Worm (Caenorhabditis elegans) whole organism, mixed stage, embryonic: ENCODE measurements around the gene T13A10.2.

ENCODE experiments used
- blmp-1 ChIP-seq: fragments of 150-350 bp; optimal IDR thresholded peaks from 2 replicates; lab custom pipeline; 2014; ENCODE audit warnings: missing biosample characterization, missing genetic modification characterization
- ceh-39 ChIP-seq: fragments of 150-350 bp; optimal IDR thresholded peaks from 2 replicates; lab custom pipeline; 2014; ENCODE audit warnings: missing biosample characterization, missing genetic modification characterization
- elt-1 ChIP-seq: sonication (generic microtip); optimal IDR thresholded peaks from 2 replicates; lab custom pipeline; 2017; ENCODE audit warnings: missing genetic modification characterization, mild to moderate bottlenecking, missing compliant biosample characterization, antibody characterized with exemption, moderate library complexity, borderline replicate concordance; ENCODE audit not compliant: insufficient read depth
- flh-1 ChIP-seq: fragments of 200-800 bp; sonication (Bioruptor generic); optimal IDR thresholded peaks from 2 replicates; lab custom pipeline; 2018; ENCODE audit warnings: mild to moderate bottlenecking, missing genetic modification characterization, moderate library complexity, missing compliant biosample characterization
- hlh-1 ChIP-seq: fragments of 150-350 bp; optimal IDR thresholded peaks from 2 replicates; lab custom pipeline; 2014; ENCODE audit warnings: missing biosample characterization, missing genetic modification reagents, missing genetic modification characterization
- lin-32 ChIP-seq: fragments of 200-800 bp; sonication (Bioruptor generic); optimal IDR thresholded peaks from 2 replicates; lab custom pipeline; 2018; ENCODE audit warnings: mild to moderate bottlenecking, missing genetic modification characterization, missing compliant biosample characterization
- nhr-12 ChIP-seq: fragments of 150-350 bp; optimal IDR thresholded peaks from 2 replicates; lab custom pipeline; 2014; ENCODE audit warnings: missing biosample characterization, missing genetic modification characterization
- nhr-2 ChIP-seq: fragments of 150-350 bp; optimal IDR thresholded peaks from 2 replicates; lab custom pipeline; 2014; ENCODE audit warnings: missing biosample characterization, missing genetic modification characterization
- nhr-28 ChIP-seq: fragments of 150-350 bp; optimal IDR thresholded peaks from 2 replicates; lab custom pipeline; 2014; ENCODE audit warnings: missing biosample characterization, missing genetic modification characterization
- unc-39 ChIP-seq: fragments of 150-350 bp; optimal IDR thresholded peaks from 2 replicates; lab custom pipeline; 2014; ENCODE audit warnings: missing biosample characterization, missing genetic modification characterization
- zip-8 ChIP-seq: fragments of 150-350 bp; optimal IDR thresholded peaks from 2 replicates; lab custom pipeline; 2014; ENCODE audit warnings: missing biosample characterization, missing genetic modification characterization

Gene T13A10.2

ce11 chrIV:6301764-6302163, 48.7 kb downstream of the T13A10.2 start, which contains the start of gene srv-26:
Gene srv-26 (minus strand): TSS chrIV:6301864.
- TF ChIP-seq lin-32 (GFP tag; lab: Kevin White, UChicago): no peak
- TF ChIP-seq flh-1 (GFP tag; lab: Kevin White, UChicago): no peak
- no peak for TF ChIP-seq ceh-39 (tag; lab: Kevin White, UChicago)
- TF ChIP-seq unc-39 (tag; lab: Kevin White, UChicago): no peak
- no peak for TF ChIP-seq nhr-12
- TF ChIP-seq blmp-1 (tag; lab: Kevin White, UChicago): no peak
- no peak for TF ChIP-seq nhr-28 (tag; lab: Kevin White, UChicago)
- TF ChIP-seq elt-1 (tag; lab: Kevin White, UChicago): no peak
- no peak for TF ChIP-seq nhr-2
- no peak for TF ChIP-seq zip-8
- no peak for TF ChIP-seq hlh-1
- TF ChIP-seq, all 35 proteins: peak for 0
